Fruit fly (Drosophila melanogaster) whole organism, adult: ENCODE measurements around the gene Or23a.

Experiments used
- CG11617 ChIP-seq: fragments of 200-800 bp; sonication (Bioruptor generic); optimal IDR thresholded peaks from 2 replicates; lab custom pipeline; 2017; ENCODE audit warnings: mild to moderate bottlenecking, missing biosample characterization, missing genetic modification reagents, missing genetic modification characterization
- CG12768 ChIP-seq: fragments of 200-800 bp; sonication (Bioruptor generic); optimal IDR thresholded peaks from 2 replicates; lab custom pipeline; 2017; ENCODE audit warnings: missing biosample characterization, missing genetic modification characterization, mild to moderate bottlenecking, moderate library complexity, missing genetic modification reagents
- CG14711 ChIP-seq: fragments of 200-800 bp; sonication (Bioruptor generic); optimal IDR thresholded peaks from 2 replicates; lab custom pipeline; 2018; ENCODE audit warnings: missing biosample characterization, mild to moderate bottlenecking, missing genetic modification characterization, moderate library complexity
- CG1620 ChIP-seq: fragments of 200-800 bp; sonication (Bioruptor generic); optimal IDR thresholded peaks from 2 replicates; lab custom pipeline; 2016; ENCODE audit warnings: missing biosample characterization, missing genetic modification characterization
- CG33017 ChIP-seq: fragments of 200-800 bp; sonication (Bioruptor generic); optimal IDR thresholded peaks from 2 replicates; lab custom pipeline; 2018; ENCODE audit warnings: missing biosample characterization, mild to moderate bottlenecking, missing genetic modification characterization, moderate library complexity
- CG5204 ChIP-seq: fragments of 200-800 bp; sonication (Bioruptor generic); optimal IDR thresholded peaks from 2 replicates; lab custom pipeline; 2016; ENCODE audit warnings: missing biosample characterization, missing genetic modification characterization
- CG7045 ChIP-seq: fragments of 200-800 bp; sonication (Bioruptor generic); optimal IDR thresholded peaks from 2 replicates; lab custom pipeline; 2017; ENCODE audit warnings: missing biosample characterization, mild to moderate bottlenecking, missing genetic modification characterization
- CG7101 ChIP-seq: fragments of 200-800 bp; sonication (Bioruptor generic); optimal IDR thresholded peaks from 2 replicates; lab custom pipeline; 2018; ENCODE audit warnings: missing biosample characterization, mild to moderate bottlenecking, missing genetic modification characterization, moderate library complexity
- Clk ChIP-seq: fragments of 200-800 bp; sonication (Bioruptor generic); optimal IDR thresholded peaks from 2 replicates; lab custom pipeline; 2017; ENCODE audit warnings: missing biosample characterization, missing genetic modification characterization
- Crg-1 ChIP-seq: fragments of 200-800 bp; sonication (Bioruptor generic); optimal IDR thresholded peaks from 2 replicates; lab custom pipeline; 2016; ENCODE audit warnings: missing biosample characterization, missing genetic modification characterization
- Hr96 ChIP-seq: fragments of 200-800 bp; sonication (Bioruptor generic); optimal IDR thresholded peaks from 2 replicates; lab custom pipeline; 2016; ENCODE audit warnings: missing biosample characterization, missing genetic modification characterization
- Mnt ChIP-seq: fragments of 200-800 bp; sonication (Bioruptor generic); optimal IDR thresholded peaks from 2 replicates; lab custom pipeline; 2016; ENCODE audit warnings: missing biosample characterization, mild to moderate bottlenecking, missing genetic modification characterization
- bab1 ChIP-seq: fragments of 200-800 bp; sonication (Bioruptor generic); optimal IDR thresholded peaks from 3 replicates; lab custom pipeline; 2019; ENCODE audit warnings: missing biosample characterization, mild to moderate bottlenecking, missing genetic modification characterization, moderate library complexity
- cic ChIP-seq: fragments of 200-800 bp; sonication (Bioruptor generic); optimal IDR thresholded peaks from 2 replicates; lab custom pipeline; 2017; ENCODE audit warnings: missing biosample characterization, mild to moderate bottlenecking, missing genetic modification characterization, moderate library complexity
- cnc ChIP-seq, 2 experiments: fragments of >200 bp; optimal IDR thresholded peaks; 2 replicates each; lab custom pipeline; 2017
- kay ChIP-seq: fragments of 200-800 bp; sonication (Bioruptor generic); peaks from one replicate; lab custom pipeline; 2016; ENCODE audit warnings: missing biosample characterization, missing genetic modification characterization, borderline replicate concordance
- ovo ChIP-seq: fragments of 200-800 bp; sonication (Bioruptor generic); optimal IDR thresholded peaks from 2 replicates; lab custom pipeline; 2016; ENCODE audit warnings: missing biosample characterization, missing genetic modification characterization
- pad ChIP-seq: fragments of 200-800 bp; sonication (Bioruptor generic); optimal IDR thresholded peaks from 3 replicates; lab custom pipeline; 2017; ENCODE audit warnings: missing biosample characterization, missing genetic modification characterization, mild to moderate bottlenecking, moderate library complexity, missing genetic modification reagents
- tj ChIP-seq: fragments of 200-800 bp; sonication (Bioruptor generic); optimal IDR thresholded peaks from 3 replicates; lab custom pipeline; 2017; ENCODE audit warnings: missing biosample characterization, mild to moderate bottlenecking, missing genetic modification characterization, moderate library complexity
- toe ChIP-seq: fragments of 200-800 bp; sonication (Bioruptor generic); optimal IDR thresholded peaks from 2 replicates; lab custom pipeline; 2016; ENCODE audit warnings: missing biosample characterization, missing genetic modification characterization

The Or23a gene

DNA sequence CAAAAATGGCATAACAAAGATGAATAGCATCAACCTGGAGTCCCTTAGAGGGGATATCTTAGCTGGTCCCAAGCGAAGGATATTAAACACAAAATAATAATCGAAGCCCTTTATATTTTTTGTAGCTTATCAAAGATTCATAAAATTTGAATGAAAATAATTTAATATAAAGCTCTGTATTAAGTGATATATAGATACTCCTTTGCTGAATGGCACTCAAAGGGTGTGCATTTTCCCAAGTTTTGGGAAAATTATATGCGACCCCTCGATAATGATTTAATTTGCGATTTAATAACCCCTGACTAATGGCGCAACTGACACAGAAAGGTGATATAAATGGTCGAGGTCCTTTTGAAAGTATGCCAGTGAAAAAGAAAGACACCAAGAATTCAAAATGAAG lies at the start of gene Or23a:
Gene Or23a (plus strand): TSS at position 301 of the 400 bp plus-strand sequence.
- no peak for TF ChIP-seq cnc (optimal IDR thresholded peaks at IDR 0.05; lab: Kevin White, UChicago)
- no peak for TF ChIP-seq CG33017
- TF ChIP-seq CG5204 (GFP tag; lab: Kevin White, UChicago) = no peak
- no peak for TF ChIP-seq Crg-1 (GFP tag; lab: Kevin White, UChicago)
- TF ChIP-seq tj (GFP tag; lab: Kevin White, UChicago) = no peak
- no peak for TF ChIP-seq kay (GFP tag; lab: Kevin White, UChicago)
- no peak for TF ChIP-seq CG7101 (tag; lab: Kevin White, UChicago)
- TF ChIP-seq cic (GFP tag; lab: Kevin White, UChicago) = no peak
- TF ChIP-seq Hr96 (GFP tag; lab: Kevin White, UChicago) = no peak
- no peak for TF ChIP-seq CG7045 (GFP tag; lab: Kevin White, UChicago)
- no peak for TF ChIP-seq Mnt
- TF ChIP-seq toe (GFP tag; lab: Kevin White, UChicago) = no peak
- no peak for TF ChIP-seq CG14711
- no peak for TF ChIP-seq pad (GFP tag; lab: Kevin White, UChicago)
- no peak for TF ChIP-seq CG11617 (GFP tag; lab: Kevin White, UChicago)
- no peak for TF ChIP-seq ovo
- no peak for TF ChIP-seq CG12768 (GFP tag; lab: Kevin White, UChicago)
- no peak for TF ChIP-seq Clk (GFP tag; lab: Kevin White, UChicago)

DNA sequence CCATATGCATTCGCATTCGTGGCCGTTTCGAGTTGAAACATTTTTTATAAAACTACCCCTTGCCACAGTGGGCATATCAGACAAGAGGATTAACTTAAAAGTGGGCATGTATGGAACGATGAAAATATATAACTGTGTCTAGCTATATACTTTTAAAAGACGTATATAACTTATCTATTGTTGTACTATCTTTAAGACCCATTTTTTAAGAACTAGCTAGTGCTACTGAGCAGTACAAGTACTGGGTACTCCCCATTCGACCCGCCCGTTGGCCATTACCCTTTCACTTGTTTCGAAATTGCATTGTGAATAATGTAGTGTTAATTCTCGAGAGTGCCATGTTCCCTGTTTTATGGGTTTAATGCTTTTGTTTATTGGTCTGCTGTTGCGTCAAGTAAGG lies 47.1 kb upstream of the Or23a start:
- TF ChIP-seq CG33017 = no peak

DNA sequence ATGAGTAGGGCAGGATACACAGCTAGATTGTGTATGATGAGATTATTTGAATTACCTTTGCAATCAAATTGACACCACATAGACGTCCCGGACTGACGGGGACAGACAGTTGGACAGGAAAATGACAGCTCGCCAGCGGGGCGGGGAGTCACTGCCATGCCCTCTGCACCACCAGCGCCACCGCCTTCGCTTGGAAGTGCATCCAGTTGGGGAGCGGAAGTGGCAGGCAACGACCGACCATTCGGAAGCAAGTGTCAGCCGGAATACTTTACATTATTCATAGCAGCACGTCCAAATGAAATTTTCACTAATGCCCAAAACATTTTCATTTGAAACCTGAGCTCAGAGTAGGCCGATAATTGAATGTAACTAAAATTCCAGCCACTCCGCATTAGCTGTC lies 44.2 kb upstream of the Or23a start, which contains the start of gene CG15395:
Gene CG15395 (plus strand): TSS at position 301 of the 400 bp plus-strand sequence.
- TF ChIP-seq bab1 = no peak
- no peak for TF ChIP-seq cnc (optimal IDR thresholded peaks at IDR 0.05; lab: Kevin White, UChicago)
- TF ChIP-seq Clk (GFP tag; lab: Kevin White, UChicago) = no peak
- TF ChIP-seq ovo = no peak

DNA sequence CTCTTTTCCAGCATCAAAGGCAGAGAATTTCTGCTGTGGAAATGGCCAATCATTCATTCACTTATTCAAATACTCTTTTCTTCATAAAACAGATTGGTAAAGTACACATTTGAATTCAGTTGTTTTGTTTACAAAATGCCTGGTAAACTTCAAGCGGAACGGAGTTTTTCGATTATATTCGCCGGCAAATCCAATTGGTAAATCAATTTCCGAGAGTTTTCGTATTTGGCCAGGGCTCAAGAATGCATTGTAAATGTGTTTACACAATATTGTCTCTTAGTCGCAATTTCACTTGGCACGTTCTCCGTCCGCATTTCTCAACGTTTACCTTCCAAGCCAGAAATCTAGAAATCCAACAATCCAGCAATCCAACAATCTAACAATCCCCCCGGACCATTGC lies 34.0 kb upstream of the Or23a start, which contains the start of gene CG43403:
Gene CG43403 (plus strand): TSS at position 301 of the 400 bp plus-strand sequence.
- TF ChIP-seq CG14711 (no peak), CG7045 (GFP tag; lab: Kevin White, UChicago) (no peak), CG7101 (tag; lab: Kevin White, UChicago) (no peak), cnc (optimal IDR thresholded peaks at IDR 0.05; lab: Kevin White, UChicago) (no peak), toe (GFP tag; lab: Kevin White, UChicago) (no peak), CG5204 (GFP tag; lab: Kevin White, UChicago) (no peak), Mnt (no peak)

DNA sequence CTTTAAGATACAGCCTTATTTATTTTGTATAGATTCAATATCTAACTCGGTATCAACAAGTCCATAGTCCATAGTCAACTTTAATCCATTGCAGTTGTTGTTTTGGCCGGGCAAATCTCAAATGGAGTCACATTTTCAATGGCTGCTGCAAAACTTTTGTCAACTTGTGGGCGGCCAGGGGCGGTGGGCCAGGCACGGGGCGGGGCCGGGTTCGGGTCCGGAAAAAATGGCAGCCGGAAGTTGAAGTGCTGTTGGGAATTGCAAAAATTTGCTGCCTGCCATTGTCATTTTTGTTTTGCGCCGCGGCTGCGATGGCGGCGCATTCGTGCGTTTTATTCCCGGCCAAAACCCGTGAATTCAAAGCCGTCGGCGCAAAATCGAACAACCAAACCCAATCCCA lies 29.9 kb upstream of the Or23a start:
- no peak for TF ChIP-seq kay (GFP tag; lab: Kevin White, UChicago)

DNA sequence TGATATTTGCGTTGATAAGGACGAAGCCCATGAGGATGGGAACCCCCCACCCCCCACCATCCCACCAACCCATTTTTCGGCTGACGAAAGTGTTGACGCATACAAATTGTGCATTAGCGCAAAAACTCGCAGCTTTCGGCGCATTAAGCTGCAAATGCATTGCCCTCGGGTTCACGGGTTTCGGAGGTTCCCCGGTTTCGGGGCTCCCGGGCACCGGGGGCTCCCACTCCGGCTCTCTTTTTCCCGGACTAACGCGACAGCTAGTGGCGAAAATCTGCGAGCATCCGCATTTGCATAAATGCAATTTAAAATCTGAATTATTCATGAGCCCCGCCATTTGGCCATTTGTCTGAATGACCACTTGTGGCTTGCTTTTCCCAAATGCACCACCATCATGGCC lies 26.3 kb upstream of the Or23a start:
- TF ChIP-seq ovo (no peak), CG7045 (GFP tag; lab: Kevin White, UChicago) (no peak), cic (GFP tag; lab: Kevin White, UChicago) (no peak), tj (GFP tag; lab: Kevin White, UChicago) (no peak), Crg-1 (GFP tag; lab: Kevin White, UChicago) (no peak), CG11617 (GFP tag; lab: Kevin White, UChicago) (no peak), CG1620 (GFP tag; lab: Kevin White, UChicago) (no peak), CG14711 (no peak), CG5204 (GFP tag; lab: Kevin White, UChicago) (no peak), Clk (GFP tag; lab: Kevin White, UChicago) (no peak), Hr96 (GFP tag; lab: Kevin White, UChicago) (no peak), CG12768 (GFP tag; lab: Kevin White, UChicago) (no peak), pad (GFP tag; lab: Kevin White, UChicago) (no peak)

DNA sequence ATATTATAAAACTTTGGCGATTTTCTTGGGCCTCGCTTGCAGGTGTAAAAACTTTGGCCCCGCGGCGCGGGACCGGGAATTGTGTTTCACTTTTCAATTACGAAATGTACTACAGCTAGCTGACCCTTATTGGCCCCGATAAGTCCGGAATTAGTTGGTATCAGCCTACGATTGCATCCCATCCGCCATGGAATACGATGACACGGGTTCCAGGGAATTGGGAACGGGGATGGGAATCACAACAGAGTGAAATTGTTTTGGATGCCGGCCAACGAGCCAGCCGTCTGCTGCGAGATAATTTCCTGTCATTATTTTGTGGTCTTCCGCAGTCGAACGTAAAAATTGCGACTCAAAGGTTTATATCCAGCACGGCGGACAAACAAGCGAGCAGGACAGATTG lies 25.1 kb upstream of the Or23a start:
- TF ChIP-seq CG7101 (tag; lab: Kevin White, UChicago) (no peak), toe (GFP tag; lab: Kevin White, UChicago) (no peak), Mnt (no peak), pad (GFP tag; lab: Kevin White, UChicago) (no peak), tj (GFP tag; lab: Kevin White, UChicago) (no peak), ovo (no peak), cic (GFP tag; lab: Kevin White, UChicago) (no peak), CG12768 (GFP tag; lab: Kevin White, UChicago) (no peak), CG7045 (GFP tag; lab: Kevin White, UChicago) (no peak), CG14711 (no peak), CG1620 (GFP tag; lab: Kevin White, UChicago) (no peak), CG33017 (no peak), cnc (optimal IDR thresholded peaks at IDR 0.05; lab: Kevin White, UChicago) (no peak), Clk (GFP tag; lab: Kevin White, UChicago) (no peak), Hr96 (GFP tag; lab: Kevin White, UChicago) (no peak), CG11617 (GFP tag; lab: Kevin White, UChicago) (no peak), CG5204 (GFP tag; lab: Kevin White, UChicago) (no peak)
